Worm (Caenorhabditis elegans) whole organism, young adult: ENCODE measurements around the gene nhr-201.

ENCODE experiments used
- B0035.1 ChIP-seq: sonication (generic microtip); optimal IDR thresholded peaks from 2 replicates; lab custom pipeline; 2016; ENCODE audit warnings: missing genetic modification characterization, mild to moderate bottlenecking, missing compliant biosample characterization, missing genotype, missing genetic modification reagents
- B0336.3 ChIP-seq: fragments of 200-800 bp; sonication (Bioruptor generic); IDR thresholded peaks from 2 replicates; pipeline ENCODE4 v1.3.6; 2022; ENCODE audit warnings: missing genetic modification characterization, missing compliant biosample characterization
- F55B11.4 ChIP-seq: sonication (generic microtip); optimal IDR thresholded peaks from 2 replicates; lab custom pipeline; 2016; ENCODE audit warnings: missing compliant biosample characterization, missing genetic modification characterization, borderline replicate concordance; ENCODE audit not compliant: insufficient read depth
- Y79H2A.3 ChIP-seq: fragments of 200-800 bp; sonication (Bioruptor generic); conservative IDR thresholded peaks from 2 replicates; pipeline ENCODE4 v1.3.6; 2022; ENCODE audit warnings: missing genetic modification reagents, missing genetic modification characterization, missing compliant biosample characterization
- ama-1 ChIP-seq, 3 experiments: fragments of 150-350 bp in 1 of 3; sonication (generic microtip) in 2 of 3; optimal IDR thresholded peaks; 2 replicates each; lab custom pipeline; 2014 to 2018; ENCODE audit warnings: missing biosample characterization in 2 of 3, missing genetic modification characterization in 2 of 3, missing genetic modification reagents in 2 of 3
- dpl-1 ChIP-seq: fragments of 150-350 bp; optimal IDR thresholded peaks from 2 replicates; lab custom pipeline; 2014; ENCODE audit warnings: missing biosample characterization, missing genetic modification reagents, missing genetic modification characterization
- ets-4 ChIP-seq: fragments of 200-800 bp; sonication (Bioruptor generic); optimal IDR thresholded peaks from 2 replicates; lab custom pipeline; 2018; ENCODE audit warnings: mild to moderate bottlenecking, missing genetic modification characterization, missing compliant biosample characterization
- him-1 ChIP-seq: sonication (generic microtip); optimal IDR thresholded peaks from 2 replicates; lab custom pipeline; 2016; ENCODE audit warnings: missing genotype, missing genetic modification reagents, missing genetic modification characterization, missing compliant biosample characterization
- unc-62 ChIP-seq: fragments of 150-350 bp; optimal IDR thresholded peaks from 2 replicates; lab custom pipeline; 2014; ENCODE audit warnings: missing biosample characterization, missing genetic modification reagents, missing genetic modification characterization

ce11 chrV:501230-501629 is 36.6 kb downstream of the nhr-201 start, which contains the start of gene str-256:
- TF ChIP-seq B0035.1 (tag; lab: Kevin White, UChicago) (no peak), dpl-1 (GFP tag; lab: Kevin White, UChicago) (no peak), unc-62 (GFP tag; lab: Kevin White, UChicago) (no peak), him-1 (tag; lab: Kevin White, UChicago) (no peak), Y79H2A.3 (GFP tag; lab: Robert Waterston, UW) (no peak), ama-1 (optimal IDR thresholded peaks at IDR 0.05; lab: Kevin White, UChicago) (no peak), ama-1 (GFP tag; optimal IDR thresholded peaks at IDR 0.05; lab: Kevin White, UChicago) (no peak), F55B11.4 (no peak), ets-4 (GFP tag; lab: Kevin White, UChicago) (no peak), B0336.3 (GFP tag; lab: Robert Waterston, UW) (no peak)
